Worm (Caenorhabditis elegans): ENCODE data around the gene scl-2.

- no peak for TF ChIP-seq ztf-29 (GFP tag; IDR thresholded peaks at IDR 0.05)
- TF ChIP-seq ztf-23 (GFP tag; IDR thresholded peaks at IDR 0.05): no peak
- TF ChIP-seq flt-1 (GFP tag; IDR thresholded peaks at IDR 0.05): no peak
- no peak for TF ChIP-seq tab-1 (GFP tag; IDR thresholded peaks at IDR 0.05)
These were observed 31.6 kb upstream of the scl-2 start for ce11 chrIV:13025853-13026343.
